Fruit fly (Drosophila melanogaster): ENCODE results near the gene sick.
A peak's percentile ranks its signal among the peaks of the same experiment; 100 is the strongest.

The sick gene

dm6 chr2L:19850928-19851327 lies 54.8 kb downstream of the sick start:
- TF ChIP-seq psq (optimal IDR thresholded peaks at IDR 0.05) (no peak), pan (optimal IDR thresholded peaks at IDR 0.05) (no peak), usp (GFP tag; optimal IDR thresholded peaks at IDR 0.05) (no peak), EcR (GFP tag; optimal IDR thresholded peaks at IDR 0.05) (no peak), Dll (optimal IDR thresholded peaks at IDR 0.05) (no peak), CG8478 (optimal IDR thresholded peaks at IDR 0.05) (no peak)

- TF ChIP-seq CG8478 (optimal IDR thresholded peaks at IDR 0.05), result no peak
- TF ChIP-seq usp (GFP tag; optimal IDR thresholded peaks at IDR 0.05), result no peak
- no peak for TF ChIP-seq EcR (GFP tag; optimal IDR thresholded peaks at IDR 0.05)
- TF ChIP-seq Dll (optimal IDR thresholded peaks at IDR 0.05), result no peak
- no peak for TF ChIP-seq psq (optimal IDR thresholded peaks at IDR 0.05)
- TF ChIP-seq pan (optimal IDR thresholded peaks at IDR 0.05), result no peak
Observed at dm6 chr2L:19855235-19855634, 59.1 kb downstream of the sick start.

DNA sequence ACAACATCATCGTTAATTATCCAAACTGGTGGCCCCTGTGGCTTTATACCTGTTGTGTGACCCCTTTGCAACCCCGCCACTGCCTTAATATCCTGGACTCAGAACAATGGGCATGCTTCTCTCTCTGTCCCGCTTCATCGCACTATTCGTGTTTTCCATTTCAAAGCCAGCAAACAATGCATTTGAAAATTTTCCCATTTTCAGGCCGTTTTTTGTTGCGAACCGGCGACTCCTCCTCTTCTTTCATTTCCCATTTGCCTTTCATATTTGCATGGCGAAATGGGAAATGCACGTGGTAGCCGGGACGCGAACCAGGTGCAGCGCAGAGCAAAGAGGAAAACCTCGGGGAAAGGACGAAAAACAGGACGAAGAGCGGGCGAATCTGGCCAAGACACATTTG lies 63.6 kb downstream of the sick start:
- TF ChIP-seq usp (GFP tag; optimal IDR thresholded peaks at IDR 0.05), result no peak

- TF ChIP-seq Dll (optimal IDR thresholded peaks at IDR 0.05) (no peak), CG8478 (optimal IDR thresholded peaks at IDR 0.05) (no peak), EcR (GFP tag; optimal IDR thresholded peaks at IDR 0.05) (no peak), pan (optimal IDR thresholded peaks at IDR 0.05) (no peak), psq (optimal IDR thresholded peaks at IDR 0.05) (no peak), usp (GFP tag; optimal IDR thresholded peaks at IDR 0.05) (no peak)
Observed at dm6 chr2L:19865539-19866068, 69.4 kb downstream of the sick start.

dm6 chr2L:19866540-19867318 lies 70.6 kb downstream of the sick start:
- TF ChIP-seq CG8478 (optimal IDR thresholded peaks at IDR 0.05) (no peak), EcR (GFP tag; optimal IDR thresholded peaks at IDR 0.05) (no peak), psq (optimal IDR thresholded peaks at IDR 0.05) (no peak), pan (optimal IDR thresholded peaks at IDR 0.05) (no peak), usp (GFP tag; optimal IDR thresholded peaks at IDR 0.05) (no peak), Dll (optimal IDR thresholded peaks at IDR 0.05) (no peak)

DNA sequence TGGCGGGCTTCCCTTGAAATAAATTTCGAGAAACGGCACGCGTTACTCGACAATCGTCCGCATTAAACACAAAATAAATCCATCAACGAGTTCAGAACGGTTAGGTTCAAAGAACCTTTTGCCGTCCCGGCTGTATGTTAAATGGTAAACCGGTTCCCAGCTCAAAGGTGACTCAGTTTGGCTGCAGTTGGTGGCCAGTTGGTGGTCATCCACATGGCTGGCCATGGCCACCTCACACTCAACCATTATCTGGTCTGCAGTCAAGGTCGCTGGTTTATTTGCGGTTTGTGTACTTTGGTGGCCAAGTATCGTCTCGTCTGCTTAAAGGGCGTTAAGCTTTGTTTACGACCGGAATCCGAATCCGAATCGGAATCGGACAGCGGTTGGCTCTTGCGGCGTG lies 73.3 kb downstream of the sick start:
- TF ChIP-seq pan (optimal IDR thresholded peaks at IDR 0.05) (no peak), usp (GFP tag; optimal IDR thresholded peaks at IDR 0.05) (no peak), CG8478 (optimal IDR thresholded peaks at IDR 0.05) (no peak), EcR (GFP tag; optimal IDR thresholded peaks at IDR 0.05) (peak in 1 of 2 experiments; percentile 14)

DNA sequence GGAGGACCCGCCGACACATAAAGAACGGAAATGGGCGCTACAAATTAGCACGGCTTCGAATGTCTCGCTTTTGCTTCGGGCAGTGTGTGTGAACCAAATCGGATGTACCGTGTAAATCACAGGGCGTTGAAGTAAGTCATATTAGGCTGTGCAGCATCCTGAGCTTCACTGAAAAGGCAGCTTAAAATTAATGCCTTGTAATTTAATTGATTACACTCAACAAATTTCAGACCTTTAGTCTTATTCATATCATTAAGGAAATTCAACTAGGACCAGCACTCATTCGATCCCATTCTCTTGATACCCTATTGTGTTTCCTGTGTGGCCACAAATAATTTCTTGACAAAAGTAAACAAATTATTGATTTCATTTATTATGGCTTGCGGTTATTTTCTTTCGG lies 73.8 kb downstream of the sick start:
- TF ChIP-seq pan (optimal IDR thresholded peaks at IDR 0.05), result peak; percentile 73
- TF ChIP-seq Dll (optimal IDR thresholded peaks at IDR 0.05), result no peak
- no peak for TF ChIP-seq psq (optimal IDR thresholded peaks at IDR 0.05)
- TF ChIP-seq usp (GFP tag; optimal IDR thresholded peaks at IDR 0.05), result no peak

- no peak for TF ChIP-seq psq (optimal IDR thresholded peaks at IDR 0.05)
- TF ChIP-seq Dll (optimal IDR thresholded peaks at IDR 0.05), result no peak
- no peak for TF ChIP-seq pan (optimal IDR thresholded peaks at IDR 0.05)
- no peak for TF ChIP-seq usp (GFP tag; optimal IDR thresholded peaks at IDR 0.05)
- TF ChIP-seq EcR (GFP tag; optimal IDR thresholded peaks at IDR 0.05), result no peak
- no peak for TF ChIP-seq CG8478 (optimal IDR thresholded peaks at IDR 0.05)
Observed at dm6 chr2L:19872109-19872508, 75.9 kb downstream of the sick start.

- TF ChIP-seq psq (optimal IDR thresholded peaks at IDR 0.05) (no peak), EcR (GFP tag; optimal IDR thresholded peaks at IDR 0.05) (no peak), Dll (optimal IDR thresholded peaks at IDR 0.05) (no peak), pan (optimal IDR thresholded peaks at IDR 0.05) (no peak), usp (GFP tag; optimal IDR thresholded peaks at IDR 0.05) (no peak), CG8478 (optimal IDR thresholded peaks at IDR 0.05) (no peak)
Observed at dm6 chr2L:19875007-19875406, 78.8 kb downstream of the sick start.

- no peak for TF ChIP-seq usp (GFP tag; optimal IDR thresholded peaks at IDR 0.05)
- TF ChIP-seq Dll (optimal IDR thresholded peaks at IDR 0.05), result no peak
- TF ChIP-seq EcR (GFP tag; optimal IDR thresholded peaks at IDR 0.05), result no peak
- TF ChIP-seq pan (optimal IDR thresholded peaks at IDR 0.05), result no peak
- no peak for TF ChIP-seq CG8478 (optimal IDR thresholded peaks at IDR 0.05)
- no peak for TF ChIP-seq psq (optimal IDR thresholded peaks at IDR 0.05)
Observed at dm6 chr2L:19884444-19884843, 88.3 kb downstream of the sick start.

- TF ChIP-seq usp (GFP tag; optimal IDR thresholded peaks at IDR 0.05), result no peak
- TF ChIP-seq Dll (optimal IDR thresholded peaks at IDR 0.05), result no peak
- no peak for TF ChIP-seq EcR (GFP tag; optimal IDR thresholded peaks at IDR 0.05)
- TF ChIP-seq CG8478 (optimal IDR thresholded peaks at IDR 0.05), result no peak
- no peak for TF ChIP-seq psq (optimal IDR thresholded peaks at IDR 0.05)
- no peak for TF ChIP-seq pan (optimal IDR thresholded peaks at IDR 0.05)
Observed at dm6 chr2L:19887468-19887867, 91.3 kb downstream of the sick start.

DNA sequence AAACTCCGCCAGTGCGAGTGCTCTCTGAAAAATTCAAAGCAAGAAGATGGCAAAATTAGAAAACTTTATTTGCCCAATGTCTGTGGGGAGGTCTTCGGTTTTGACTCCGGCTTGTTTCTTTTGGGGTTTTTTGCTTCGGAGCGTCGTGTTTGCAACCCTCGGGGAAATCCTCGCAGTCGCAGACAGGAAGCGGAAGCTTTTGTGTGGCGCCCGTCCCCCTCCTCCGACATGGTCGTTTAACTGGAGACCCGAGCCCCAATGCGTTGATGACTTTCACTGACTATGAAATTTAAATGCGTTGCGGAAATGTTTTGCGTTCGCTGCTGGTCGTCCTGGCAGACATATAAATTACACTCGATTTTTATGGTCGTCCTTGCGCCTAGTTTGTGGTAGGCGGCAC lies 92.2 kb downstream of the sick start:
- TF ChIP-seq Dll (optimal IDR thresholded peaks at IDR 0.05) (no peak), EcR (GFP tag; optimal IDR thresholded peaks at IDR 0.05) (no peak), CG8478 (optimal IDR thresholded peaks at IDR 0.05) (no peak), usp (GFP tag; optimal IDR thresholded peaks at IDR 0.05) (no peak), pan (optimal IDR thresholded peaks at IDR 0.05) (no peak), psq (optimal IDR thresholded peaks at IDR 0.05) (no peak)

dm6 chr2L:19892450-19892849 lies 96.3 kb downstream of the sick start, which contains the start of gene CG10481:
Gene CG10481, minus strand, starts transcription at chr2L:19892550.
- TF ChIP-seq psq (optimal IDR thresholded peaks at IDR 0.05) (no peak), usp (GFP tag; optimal IDR thresholded peaks at IDR 0.05) (no peak), Dll (optimal IDR thresholded peaks at IDR 0.05) (no peak)

Data from whole organism.